Worm (Caenorhabditis elegans) whole organism, L1 larva: ENCODE data around the gene Y73F8A.27.
A peak's percentile ranks its signal among the peaks of the same experiment; 100 is the strongest.

Experiments
- C04F5.9 ChIP-seq: sonication (generic microtip); optimal IDR thresholded peaks from 2 replicates; lab custom pipeline; 2016; ENCODE audit warnings: missing genetic modification characterization, missing compliant biosample characterization
- C16A3.4 ChIP-seq: fragments of 150-350 bp; optimal IDR thresholded peaks from 2 replicates; lab custom pipeline; 2014; ENCODE audit warnings: missing biosample characterization, missing genetic modification characterization
- C34B4.2 ChIP-seq: sonication (generic microtip); optimal IDR thresholded peaks from 2 replicates; lab custom pipeline; 2017; ENCODE audit warnings: mild to moderate bottlenecking, missing genetic modification characterization, missing compliant biosample characterization
- aly-2 ChIP-seq: fragments of 150-350 bp; optimal IDR thresholded peaks from 2 replicates; lab custom pipeline; 2014; ENCODE audit warnings: missing biosample characterization, missing genetic modification characterization
- blmp-1 ChIP-seq: fragments of 150-350 bp; optimal IDR thresholded peaks from 2 replicates; lab custom pipeline; 2014; ENCODE audit warnings: missing biosample characterization, missing genetic modification characterization
- ceh-82 ChIP-seq, 3 experiments: fragments of 150-350 bp in 1 of 3; sonication (generic microtip) in 2 of 3; optimal IDR thresholded peaks; 2 replicates each; lab custom pipeline; 2014 to 2017; ENCODE audit warnings: missing biosample characterization in 3 of 3, missing genetic modification characterization in 3 of 3
- dsc-1 ChIP-seq: sonication (generic microtip); optimal IDR thresholded peaks from 2 replicates; lab custom pipeline; 2016; ENCODE audit warnings: mild to moderate bottlenecking, missing genetic modification characterization, missing compliant biosample characterization
- efl-3 ChIP-seq: fragments of 200-800 bp; sonication (Bioruptor generic); optimal IDR thresholded peaks from 2 replicates; lab custom pipeline; 2018; ENCODE audit warnings: mild to moderate bottlenecking, missing genetic modification characterization, missing compliant biosample characterization
- egl-13 ChIP-seq: sonication (generic microtip); optimal IDR thresholded peaks from 2 replicates; lab custom pipeline; 2016; ENCODE audit warnings: missing genotype, missing genetic modification reagents, missing genetic modification characterization, missing compliant biosample characterization
- egl-27 ChIP-seq, 2 experiments: fragments of 150-350 bp in 1 of 2; sonication (generic microtip); optimal IDR thresholded peaks; 3 replicates each; lab custom pipeline; 2017 to 2018; ENCODE audit warnings: missing biosample characterization in 2 of 2, missing genetic modification characterization in 2 of 2, missing genetic modification reagents in 2 of 2
- elt-2 ChIP-seq: sonication (generic microtip); optimal IDR thresholded peaks from 2 replicates; lab custom pipeline; 2016; ENCODE audit warnings: missing genetic modification characterization, mild to moderate bottlenecking, inconsistent platforms, missing compliant biosample characterization, missing genetic modification reagents
- elt-3 ChIP-seq, 6 experiments: fragments of 150-350 bp in 1 of 6; sonication (generic microtip); optimal IDR thresholded peaks; 2 replicates each; lab custom pipeline; 2017 to 2018; ENCODE audit warnings: missing biosample characterization in 6 of 6, missing genetic modification characterization in 6 of 6, inconsistent platforms in 1 of 6
- ets-5 ChIP-seq: fragments of 200-800 bp; sonication (Bioruptor generic); IDR thresholded peaks from 2 replicates; pipeline ENCODE4 v1.3.6; 2022; ENCODE audit warnings: missing genetic modification characterization, missing compliant biosample characterization
- fkh-10 ChIP-seq: sonication (generic microtip); optimal IDR thresholded peaks from 2 replicates; lab custom pipeline; 2017; ENCODE audit warnings: missing biosample characterization, missing genetic modification reagents, missing genetic modification characterization
- fos-1 ChIP-seq: fragments of 150-350 bp; optimal IDR thresholded peaks from 2 replicates; lab custom pipeline; 2014; ENCODE audit warnings: missing biosample characterization, missing genetic modification characterization
- grh-1 ChIP-seq: fragments of 200-800 bp; sonication (Bioruptor generic); IDR thresholded peaks from 2 replicates; pipeline ENCODE4 v1.3.6; 2022; ENCODE audit warnings: missing genetic modification reagents, missing genetic modification characterization, missing compliant biosample characterization
- hlh-4 ChIP-seq: sonication (generic microtip); optimal IDR thresholded peaks from 2 replicates; lab custom pipeline; 2016; ENCODE audit warnings: mild to moderate bottlenecking, missing genetic modification characterization, missing compliant biosample characterization
- lin-14 ChIP-seq: fragments of 200-800 bp; sonication (Bioruptor generic); optimal IDR thresholded peaks from 2 replicates; lab custom pipeline; 2018; ENCODE audit warnings: mild to moderate bottlenecking, missing genetic modification characterization, moderate library complexity, missing compliant biosample characterization
- lin-15B ChIP-seq: fragments of 150-350 bp; sonication (generic microtip); optimal IDR thresholded peaks from 3 replicates; lab custom pipeline; 2014; ENCODE audit warnings: missing biosample characterization, missing genetic modification characterization
- lin-35 ChIP-seq, 2 experiments: fragments of 150-350 bp; optimal IDR thresholded peaks; 2 replicates each; lab custom pipeline; 2014; ENCODE audit warnings: missing biosample characterization in 2 of 2, missing genetic modification characterization in 2 of 2, missing genetic modification reagents in 2 of 2
- mab-9 ChIP-seq: fragments of 200-800 bp; sonication (Bioruptor generic); IDR thresholded peaks from 2 replicates; pipeline ENCODE4 v1.3.6; 2022; ENCODE audit warnings: missing genetic modification reagents, missing genetic modification characterization, missing compliant biosample characterization
- mdl-1 ChIP-seq, 2 experiments: fragments of 150-350 bp; optimal IDR thresholded peaks; 2 replicates each; lab custom pipeline; 2014 to 2017; ENCODE audit warnings: missing biosample characterization in 2 of 2, missing genetic modification characterization in 2 of 2, inconsistent platforms in 1 of 2
- nhr-12 ChIP-seq: sonication (generic microtip); optimal IDR thresholded peaks from 2 replicates; lab custom pipeline; 2017; ENCODE audit warnings: missing biosample characterization, missing genetic modification characterization
- nhr-71 ChIP-seq: sonication (generic microtip); optimal IDR thresholded peaks from 2 replicates; lab custom pipeline; 2016; ENCODE audit warnings: mild to moderate bottlenecking, missing genetic modification characterization, moderate library complexity, missing compliant biosample characterization
- nhr-76 ChIP-seq: sonication (generic microtip); optimal IDR thresholded peaks from 2 replicates; lab custom pipeline; 2017; ENCODE audit warnings: missing biosample characterization, missing genetic modification characterization
- nhr-85 ChIP-seq: sonication (generic microtip); peaks from one replicate; lab custom pipeline; 2016; ENCODE audit warnings: missing genetic modification characterization, inconsistent platforms, missing compliant biosample characterization
- nhr-90 ChIP-seq: sonication (generic microtip); optimal IDR thresholded peaks from 2 replicates; lab custom pipeline; 2016; ENCODE audit warnings: mild to moderate bottlenecking, missing genetic modification characterization, missing compliant biosample characterization; ENCODE audit not compliant: poor library complexity
- pag-3 ChIP-seq: sonication (generic microtip); optimal IDR thresholded peaks from 2 replicates; lab custom pipeline; 2017; ENCODE audit warnings: missing genetic modification characterization, mild to moderate bottlenecking, missing compliant biosample characterization, antibody characterized with exemption, borderline replicate concordance; ENCODE audit not compliant: insufficient read depth
- pqm-1 ChIP-seq: sonication (generic microtip); optimal IDR thresholded peaks from 3 replicates; lab custom pipeline; 2017; ENCODE audit warnings: missing biosample characterization, missing genetic modification characterization
- skn-1 ChIP-seq: fragments of 150-350 bp; optimal IDR thresholded peaks from 2 replicates; lab custom pipeline; 2014; ENCODE audit warnings: missing biosample characterization, missing genetic modification characterization
- snu-23 ChIP-seq: sonication (generic microtip); optimal IDR thresholded peaks from 2 replicates; lab custom pipeline; 2016; ENCODE audit warnings: missing genetic modification characterization, missing compliant biosample characterization
- sptf-1 ChIP-seq: fragments of 150-350 bp; optimal IDR thresholded peaks from 2 replicates; lab custom pipeline; 2014; ENCODE audit warnings: missing biosample characterization, missing genetic modification characterization
- sup-37 ChIP-seq: fragments of 200-800 bp; sonication (Bioruptor generic); optimal IDR thresholded peaks from 2 replicates; lab custom pipeline; 2018; ENCODE audit warnings: mild to moderate bottlenecking, missing genetic modification characterization, missing compliant biosample characterization
- swsn-7 ChIP-seq: sonication (generic microtip); optimal IDR thresholded peaks from 2 replicates; lab custom pipeline; 2016; ENCODE audit warnings: missing genetic modification characterization, missing compliant biosample characterization
- tbx-2 ChIP-seq: sonication (generic microtip); optimal IDR thresholded peaks from 2 replicates; lab custom pipeline; 2016; ENCODE audit warnings: missing genetic modification characterization, missing compliant biosample characterization
- tlp-1 ChIP-seq: fragments of 150-350 bp; optimal IDR thresholded peaks from 2 replicates; lab custom pipeline; 2014; ENCODE audit warnings: missing biosample characterization, missing genetic modification characterization
- unc-130 ChIP-seq: fragments of 150-350 bp; optimal IDR thresholded peaks from 2 replicates; lab custom pipeline; 2017; ENCODE audit warnings: missing biosample characterization, missing genetic modification characterization, inconsistent platforms
- unc-30 ChIP-seq: sonication (generic microtip); optimal IDR thresholded peaks from 2 replicates; lab custom pipeline; 2017; ENCODE audit warnings: missing biosample characterization, missing genetic modification characterization
- unc-86 ChIP-seq: sonication (generic microtip); optimal IDR thresholded peaks from 2 replicates; lab custom pipeline; 2016; ENCODE audit warnings: missing genetic modification characterization, missing compliant biosample characterization
- zag-1 ChIP-seq: fragments of 150-350 bp; optimal IDR thresholded peaks from 2 replicates; lab custom pipeline; 2014; ENCODE audit warnings: missing biosample characterization, missing genetic modification characterization
- zip-4 ChIP-seq: fragments of 200-800 bp; sonication (Bioruptor generic); optimal IDR thresholded peaks from 2 replicates; lab custom pipeline; 2018; ENCODE audit warnings: mild to moderate bottlenecking, missing genetic modification characterization, moderate library complexity, missing compliant biosample characterization
- ztf-4 ChIP-seq: fragments of 150-350 bp; optimal IDR thresholded peaks from 2 replicates; lab custom pipeline; 2014; ENCODE audit warnings: missing biosample characterization, missing genetic modification characterization

Y73F8A.27 gene

ce11 chrIV:15435345-15435971 lies 37.2 kb upstream of the Y73F8A.27 start:
- TF ChIP-seq nhr-85 (tag; lab: Kevin White, UChicago), result peak; percentile 25

ce11 chrIV:15441308-15441707 lies 31.3 kb upstream of the Y73F8A.27 start, which contains the start of gene Y73F8A.22:
Gene Y73F8A.22, minus strand, starts transcription at chrIV:15441408.
- TF ChIP-seq sup-37 (GFP tag; lab: Kevin White, UChicago), result no peak

- TF ChIP-seq ets-5 (no peak), zag-1 (tag; lab: Kevin White, UChicago) (no peak), tbx-2 (tag; lab: Kevin White, UChicago) (no peak), grh-1 (no peak), pag-3 (tag; lab: Kevin White, UChicago) (no peak)
Measured at ce11 chrIV:15444481-15444880, 28.1 kb upstream of the Y73F8A.27 start, which contains the start of gene Y73F8A.23. Gene Y73F8A.23, minus strand, starts transcription at chrIV:15444581.

ce11 chrIV:15453137-15453788 lies 19.3 kb upstream of the Y73F8A.27 start, which contains the start of gene gtf-2H4:
Gene gtf-2H4, minus strand, starts transcription at chrIV:15453187.
- TF ChIP-seq fkh-10 (GFP tag; lab: Kevin White, UChicago) (no peak), C04F5.9 (tag; lab: Kevin White, UChicago) (no peak), C16A3.4 (tag; lab: Kevin White, UChicago) (no peak), ztf-4 (tag; lab: Kevin White, UChicago) (no peak), efl-3 (GFP tag; lab: Kevin White, UChicago) (no peak), C34B4.2 (tag; lab: Kevin White, UChicago) (no peak), nhr-71 (tag; lab: Kevin White, UChicago) (no peak), mab-9 (GFP tag; lab: Robert Waterston, UW) (no peak), skn-1 (tag; lab: Kevin White, UChicago) (no peak), tlp-1 (no peak)

- TF ChIP-seq skn-1 (tag; lab: Kevin White, UChicago), result peak; percentile 95
- TF ChIP-seq lin-35 (GFP tag; optimal IDR thresholded peaks at IDR 0.05; lab: Kevin White, UChicago), result peak; percentile 89 to 94
- TF ChIP-seq zip-4 (GFP tag; lab: Kevin White, UChicago), result peak; percentile 91
- TF ChIP-seq ceh-82 (tag; optimal IDR thresholded peaks at IDR 0.05; lab: Kevin White, UChicago), result peak; percentile 97 to 98 (median 98)
- peak; percentile 96 for TF ChIP-seq aly-2 (tag; lab: Kevin White, UChicago)
- TF ChIP-seq egl-13, result peak; percentile 95
- peak; percentile 78 for TF ChIP-seq blmp-1 (tag; lab: Kevin White, UChicago)
- peak; percentile 74 for TF ChIP-seq unc-30 (tag; lab: Kevin White, UChicago)
- peak; percentile 85 for TF ChIP-seq elt-2 (tag; lab: Kevin White, UChicago)
- TF ChIP-seq mdl-1 (tag; optimal IDR thresholded peaks at IDR 0.05; lab: Kevin White, UChicago), result peak in 1 of 2 experiments; percentile 87
- TF ChIP-seq efl-3 (GFP tag; lab: Kevin White, UChicago), result peak; percentile 66
- TF ChIP-seq egl-27 (tag; optimal IDR thresholded peaks at IDR 0.05; lab: Kevin White, UChicago), result peak; percentile 43 to 79
- TF ChIP-seq nhr-90 (tag; lab: Kevin White, UChicago), result peak; percentile 97
- TF ChIP-seq fos-1 (tag; lab: Kevin White, UChicago), result peak; percentile 95
- TF ChIP-seq lin-14 (GFP tag; lab: Kevin White, UChicago), result peak; percentile 97
- TF ChIP-seq pqm-1, result no peak
- no peak for TF ChIP-seq hlh-4 (tag; lab: Kevin White, UChicago)
- peak; percentile 87 for TF ChIP-seq C34B4.2 (tag; lab: Kevin White, UChicago)
- TF ChIP-seq dsc-1 (tag; lab: Kevin White, UChicago), result peak; percentile 98
- no peak for TF ChIP-seq nhr-12 (tag; lab: Kevin White, UChicago)
- TF ChIP-seq swsn-7 (tag; lab: Kevin White, UChicago), result peak; percentile 98
- peak; percentile 99 for TF ChIP-seq snu-23
- peak; percentile 99 for TF ChIP-seq lin-15B
- no peak for TF ChIP-seq sptf-1 (tag; lab: Kevin White, UChicago)
- peak; percentile 99 for TF ChIP-seq unc-86
- TF ChIP-seq elt-3 (tag; optimal IDR thresholded peaks at IDR 0.05; lab: Kevin White, UChicago), result peak in 4 of 6 experiments; percentile 58 to 96 (median 88)
- TF ChIP-seq unc-130 (tag; lab: Kevin White, UChicago), result peak; percentile 95
- peak; percentile 98 for TF ChIP-seq tbx-2 (tag; lab: Kevin White, UChicago)
- TF ChIP-seq nhr-76 (tag; lab: Kevin White, UChicago), result peak; percentile 3
Measured at ce11 chrIV:15471430-15471829, 1.2 kb upstream of the Y73F8A.27 start, which contains the start of gene ntl-11. Gene ntl-11, minus strand, starts transcription at chrIV:15471495.
